Worm (Caenorhabditis elegans) whole organism, young adult: ENCODE results near the gene mspn-1.

ENCODE experiments used
- C17E4.6 ChIP-seq: fragments of 200-800 bp; sonication (Bioruptor generic); IDR thresholded peaks from 2 replicates; pipeline ENCODE4 v1.3.6; 2022; ENCODE audit warnings: missing genetic modification reagents, missing genetic modification characterization, missing compliant biosample characterization
- F33H1.4 ChIP-seq: fragments of 200-800 bp; sonication (Bioruptor generic); IDR thresholded peaks from 2 replicates; pipeline ENCODE4 v1.3.6; 2022; ENCODE audit warnings: missing genetic modification reagents, missing genetic modification characterization, missing compliant biosample characterization
- F37B4.10 ChIP-seq: fragments of 200-800 bp; sonication (Bioruptor generic); IDR thresholded peaks from 2 replicates; pipeline ENCODE4 v1.3.6; 2022; ENCODE audit warnings: missing genetic modification characterization, missing compliant biosample characterization
- Y53F4B.3 ChIP-seq: fragments of 200-800 bp; sonication (Bioruptor generic); IDR thresholded peaks from 2 replicates; pipeline ENCODE4 v1.3.6; 2022; ENCODE audit warnings: missing genetic modification reagents, missing genetic modification characterization, missing compliant biosample characterization
- Y95B8A.8 ChIP-seq: fragments of 200-800 bp; sonication (Bioruptor generic); IDR thresholded peaks from 2 replicates; pipeline ENCODE4 v1.3.6; 2022; ENCODE audit warnings: missing genetic modification reagents, missing genetic modification characterization, missing compliant biosample characterization
- aptf-3 ChIP-seq: fragments of 200-800 bp; sonication (Bioruptor generic); IDR thresholded peaks from 2 replicates; pipeline ENCODE4 v1.3.6; 2022; ENCODE audit warnings: missing genetic modification characterization, missing compliant biosample characterization
- athp-1 ChIP-seq: sonication (generic microtip); optimal IDR thresholded peaks from 2 replicates; lab custom pipeline; 2017; ENCODE audit warnings: mild to moderate bottlenecking, missing genetic modification characterization, missing compliant biosample characterization
- attf-3 ChIP-seq: fragments of 200-800 bp; sonication (Bioruptor generic); conservative IDR thresholded peaks from 2 replicates; pipeline ENCODE4 v1.3.6; 2022; ENCODE audit warnings: missing genetic modification reagents, missing genetic modification characterization, missing compliant biosample characterization
- attf-5 ChIP-seq: fragments of 200-800 bp; sonication (Bioruptor generic); optimal IDR thresholded peaks from 2 replicates; lab custom pipeline; 2018; ENCODE audit warnings: mild to moderate bottlenecking, missing genetic modification characterization, missing compliant biosample characterization
- cebp-1 ChIP-seq, 2 experiments: fragments of 200-800 bp in 1 of 2; sonication (Bioruptor generic) in 1 of 2; sonication (generic microtip) in 1 of 2; IDR thresholded peaks in 1 of 2; optimal IDR thresholded peaks in 1 of 2; 2 replicates each; pipeline versions ENCODE4 v1.3.6 to Lab custom; 2017 to 2022; ENCODE audit warnings: missing compliant biosample characterization in 2 of 2, missing genetic modification characterization in 2 of 2, mild to moderate bottlenecking in 1 of 2, missing genetic modification reagents in 1 of 2, moderate library complexity in 1 of 2
- ceh-100 ChIP-seq: fragments of 200-800 bp; sonication (Bioruptor generic); IDR thresholded peaks from 2 replicates; pipeline ENCODE4 v1.3.6; 2022; ENCODE audit warnings: missing genetic modification reagents, missing genetic modification characterization, missing compliant biosample characterization
- ceh-58 ChIP-seq: fragments of 200-800 bp; sonication (Bioruptor generic); IDR thresholded peaks from 2 replicates; pipeline ENCODE4 v1.3.6; 2022; ENCODE audit warnings: missing genetic modification characterization, missing compliant biosample characterization
- chd-7 ChIP-seq: sonication (generic microtip); optimal IDR thresholded peaks from 2 replicates; lab custom pipeline; 2016; ENCODE audit warnings: mild to moderate bottlenecking, missing genetic modification characterization, moderate library complexity, missing compliant biosample characterization
- dox-1 ChIP-seq: fragments of 200-800 bp; sonication (Bioruptor generic); IDR thresholded peaks from 2 replicates; pipeline ENCODE4 v1.3.6; 2022; ENCODE audit warnings: missing genetic modification reagents, missing genetic modification characterization, missing compliant biosample characterization
- efl-1 ChIP-seq: fragments of 150-350 bp; optimal IDR thresholded peaks from 2 replicates; lab custom pipeline; 2014; ENCODE audit warnings: missing biosample characterization, missing genetic modification reagents, missing genetic modification characterization
- hmg-1.2 ChIP-seq: fragments of 200-800 bp; sonication (Bioruptor generic); IDR thresholded peaks from 2 replicates; pipeline ENCODE4 v1.3.6; 2022; ENCODE audit warnings: missing genetic modification reagents, missing genetic modification characterization, missing compliant biosample characterization
- hrde-1 ChIP-seq: sonication (generic microtip); optimal IDR thresholded peaks from 2 replicates; lab custom pipeline; 2016; ENCODE audit warnings: missing genetic modification characterization, mild to moderate bottlenecking, missing compliant biosample characterization, moderate library complexity, missing genotype, missing genetic modification reagents, borderline replicate concordance
- let-607 ChIP-seq, 2 experiments: fragments of 200-800 bp in 1 of 2; sonication (Bioruptor generic) in 1 of 2; sonication (generic microtip) in 1 of 2; optimal IDR thresholded peaks; 2 replicates each; lab custom pipeline; 2016 to 2018; ENCODE audit warnings: mild to moderate bottlenecking in 2 of 2, missing compliant biosample characterization in 2 of 2, missing genetic modification characterization in 2 of 2, moderate library complexity in 2 of 2, missing genotype in 1 of 2
- nfyb-1 ChIP-seq: fragments of 200-800 bp; sonication (Bioruptor generic); IDR thresholded peaks from 2 replicates; pipeline ENCODE4 v1.3.6; 2022; ENCODE audit warnings: missing genetic modification reagents, missing genetic modification characterization, missing compliant biosample characterization
- nhr-27 ChIP-seq: fragments of 200-800 bp; sonication (Bioruptor generic); optimal IDR thresholded peaks from 2 replicates; lab custom pipeline; 2018; ENCODE audit warnings: mild to moderate bottlenecking, missing genetic modification characterization, moderate library complexity, missing compliant biosample characterization
- nhr-80 ChIP-seq: sonication (generic microtip); optimal IDR thresholded peaks from 2 replicates; lab custom pipeline; 2016; ENCODE audit warnings: missing genetic modification characterization, missing compliant biosample characterization
- rpc-1 ChIP-seq, 2 experiments: fragments of 150-350 bp in 1 of 2; sonication (generic microtip) in 1 of 2; optimal IDR thresholded peaks; 2 replicates each; lab custom pipeline; 2014 to 2018; ENCODE audit warnings: missing biosample characterization in 1 of 2, missing genetic modification characterization in 1 of 2, missing genetic modification reagents in 1 of 2, missing genotype in 1 of 2
- sea-2 ChIP-seq: fragments of 200-800 bp; sonication (Bioruptor generic); IDR thresholded peaks from 2 replicates; pipeline ENCODE4 v1.3.6; 2022; ENCODE audit warnings: missing genetic modification characterization, missing compliant biosample characterization
- snpc-4 ChIP-seq, 5 experiments: fragments of 150-350 bp in 1 of 5; sonication (generic microtip) in 4 of 5; optimal IDR thresholded peaks; 2 replicates each; lab custom pipeline; 2014 to 2018; ENCODE audit warnings: missing genetic modification characterization in 5 of 5, missing biosample characterization in 3 of 5, antibody characterized with exemption in 2 of 5, mild to moderate bottlenecking in 2 of 5, missing compliant biosample characterization in 2 of 5, missing genotype in 2 of 5, moderate library complexity in 2 of 5, missing genetic modification reagents in 1 of 5
- tbp1 ChIP-seq: fragments of 200-800 bp; sonication (Bioruptor generic); optimal IDR thresholded peaks from 2 replicates; lab custom pipeline; 2018; ENCODE audit warnings: mild to moderate bottlenecking, missing genetic modification characterization, missing compliant biosample characterization
- tlf-1 ChIP-seq: fragments of 200-800 bp; sonication (Bioruptor generic); optimal IDR thresholded peaks from 2 replicates; lab custom pipeline; 2018; ENCODE audit warnings: mild to moderate bottlenecking, missing genetic modification characterization, missing compliant biosample characterization
- zfh-2 ChIP-seq: fragments of 200-800 bp; sonication (Bioruptor generic); conservative IDR thresholded peaks from 2 replicates; pipeline ENCODE4 v1.3.6; 2022; ENCODE audit warnings: missing genetic modification reagents, missing genetic modification characterization, missing compliant biosample characterization
- zim-3 ChIP-seq: sonication (generic microtip); optimal IDR thresholded peaks from 2 replicates; lab custom pipeline; 2017; ENCODE audit warnings: mild to moderate bottlenecking, missing genetic modification characterization, moderate library complexity, missing compliant biosample characterization
- ztf-28 ChIP-seq: fragments of 200-800 bp; sonication (Bioruptor generic); IDR thresholded peaks from 2 replicates; pipeline ENCODE4 v1.3.6; 2022; ENCODE audit warnings: missing genetic modification reagents, missing genetic modification characterization, missing compliant biosample characterization

Gene mspn-1

DNA sequence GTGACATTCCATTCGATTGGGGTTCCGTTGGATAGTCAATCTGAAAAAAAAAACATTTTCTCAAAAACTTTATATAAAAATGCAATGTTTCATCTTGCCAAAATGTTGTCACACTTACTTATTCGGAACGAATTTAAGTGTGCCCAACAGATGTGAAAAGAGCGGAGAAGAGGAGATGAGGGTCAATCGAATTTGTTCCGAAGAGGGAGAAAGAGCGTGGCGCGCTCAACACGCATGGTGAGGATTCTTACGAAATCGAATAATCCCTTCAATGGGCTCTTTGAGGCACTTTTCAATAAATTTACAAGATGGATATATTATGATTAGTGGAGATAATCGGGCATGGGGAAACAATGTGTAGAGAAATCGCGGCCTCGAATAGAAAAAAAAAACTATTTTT is 7.0 kb upstream of the mspn-1 start:
- TF ChIP-seq chd-7 (no peak), cebp-1 (GFP tag; IDR thresholded peaks at IDR 0.05; lab: Robert Waterston, UW) (no peak), cebp-1 (tag; optimal IDR thresholded peaks at IDR 0.05; lab: Kevin White, UChicago) (peak; percentile 52), ztf-28 (GFP tag; lab: Robert Waterston, UW) (no peak)

DNA sequence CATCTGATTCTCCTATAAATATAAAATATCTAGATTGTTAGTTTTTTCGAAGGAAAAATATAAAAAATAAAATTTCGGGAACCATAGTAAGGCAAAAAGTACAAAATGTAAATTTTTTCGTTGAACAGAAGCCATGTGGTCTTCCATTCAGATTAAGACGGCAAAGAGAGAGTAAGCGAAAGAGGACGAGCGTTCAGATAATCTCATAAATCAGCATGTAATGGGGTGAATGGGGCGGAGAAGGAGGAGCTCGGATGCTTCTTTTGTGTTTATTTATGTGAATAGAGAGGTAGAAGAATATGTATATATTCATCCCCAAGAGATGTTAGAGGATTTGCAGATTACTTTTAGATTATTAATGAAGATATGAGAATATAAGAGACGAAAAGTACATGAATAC is 3.4 kb upstream of the mspn-1 start, which contains the start of gene pxf-1:
pxf-1 (minus strand) TSS at position 14 of the 400 bp plus-strand sequence.
- TF ChIP-seq C17E4.6 (GFP tag; lab: Robert Waterston, UW) (no peak), ceh-58 (GFP tag; lab: Robert Waterston, UW) (no peak), athp-1 (tag; lab: Kevin White, UChicago) (no peak), ceh-100 (GFP tag; lab: Robert Waterston, UW) (no peak), tlf-1 (GFP tag; lab: Kevin White, UChicago) (no peak), nfyb-1 (GFP tag; lab: Robert Waterston, UW) (no peak), sea-2 (GFP tag; lab: Robert Waterston, UW) (no peak), hrde-1 (tag; lab: Kevin White, UChicago) (no peak), Y53F4B.3 (GFP tag; lab: Robert Waterston, UW) (no peak), tbp1 (GFP tag; lab: Kevin White, UChicago) (no peak), snpc-4 (GFP tag; optimal IDR thresholded peaks at IDR 0.05; lab: Kevin White, UChicago) (no peak), snpc-4 (tag; optimal IDR thresholded peaks at IDR 0.05; lab: Kevin White, UChicago) (no peak), cebp-1 (GFP tag; IDR thresholded peaks at IDR 0.05; lab: Robert Waterston, UW) (no peak), cebp-1 (tag; optimal IDR thresholded peaks at IDR 0.05; lab: Kevin White, UChicago) (no peak), chd-7 (no peak), Y95B8A.8 (GFP tag; lab: Robert Waterston, UW) (no peak), zim-3 (no peak), rpc-1 (optimal IDR thresholded peaks at IDR 0.05; lab: Kevin White, UChicago) (no peak), rpc-1 (tag; optimal IDR thresholded peaks at IDR 0.05; lab: Kevin White, UChicago) (no peak), aptf-3 (GFP tag; lab: Robert Waterston, UW) (no peak), let-607 (tag; optimal IDR thresholded peaks at IDR 0.05; lab: Kevin White, UChicago) (no peak)

DNA sequence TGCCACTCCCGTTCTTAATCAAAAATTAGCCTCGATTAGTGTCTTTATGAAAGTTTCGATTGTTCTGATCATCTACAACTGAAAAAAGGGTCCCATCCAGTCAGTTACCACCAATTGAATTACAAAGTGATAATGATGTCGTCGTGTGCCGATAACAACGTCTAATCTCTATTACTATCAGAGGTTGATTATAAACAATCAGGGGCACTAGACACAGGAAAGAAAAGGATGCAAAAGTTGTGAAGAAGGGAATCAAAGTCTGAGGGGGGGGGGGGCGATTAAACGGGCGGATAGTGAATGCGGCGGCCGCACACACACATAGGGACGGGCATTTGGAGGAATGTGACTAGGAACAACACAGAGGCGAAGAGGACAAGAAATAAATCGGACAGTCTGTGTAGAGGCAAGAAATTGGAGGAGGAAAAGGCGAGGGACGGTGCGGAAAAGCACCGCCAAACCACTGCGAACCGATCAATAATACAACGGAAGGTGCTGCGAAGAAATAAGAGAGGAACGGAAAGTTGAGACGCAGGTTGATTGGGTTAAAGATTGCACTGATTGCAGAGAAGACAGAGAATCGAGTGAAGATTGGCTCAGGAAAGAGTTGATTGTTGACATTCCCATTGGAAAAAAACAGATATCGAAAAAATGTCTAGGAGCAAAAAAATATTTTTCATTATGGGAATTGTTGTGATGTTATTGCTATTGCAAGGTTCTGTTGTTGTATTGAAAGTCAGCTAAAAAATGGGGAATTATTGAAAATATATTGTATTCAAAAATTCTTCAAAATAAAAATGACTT is 2.6 kb upstream of the mspn-1 start:
- TF ChIP-seq hmg-1.2 (GFP tag; lab: Robert Waterston, UW) = peak; percentile 10; the same call in 1 of the 2 replicates
- TF ChIP-seq F33H1.4 (GFP tag; lab: Robert Waterston, UW) = 0 out of 2 replicates have a peak, but pooled peaks have one; percentile 5
- TF ChIP-seq attf-3 (GFP tag; lab: Robert Waterston, UW) = 0 out of 2 replicates have a peak, but pooled peaks have one; percentile 13
- TF ChIP-seq F37B4.10 = 0 out of 2 replicates have a peak, but pooled peaks have one; percentile 20
- peak; percentile 42 for TF ChIP-seq attf-5 (GFP tag; lab: Kevin White, UChicago)
- no peak for TF ChIP-seq nhr-27 (tag; lab: Kevin White, UChicago)
- peak; percentile 87 for TF ChIP-seq zfh-2
- no peak for TF ChIP-seq efl-1 (GFP tag; lab: Kevin White, UChicago)
- TF ChIP-seq nfyb-1 (GFP tag; lab: Robert Waterston, UW) = peak; percentile 54; the same call in 1 of the 2 replicates
- peak; percentile 10 for TF ChIP-seq nhr-80 (tag; lab: Kevin White, UChicago)
- TF ChIP-seq C17E4.6 (GFP tag; lab: Robert Waterston, UW) = no peak
- 0 out of 2 replicates have a peak, but pooled peaks have one; percentile 15 for TF ChIP-seq dox-1 (GFP tag; lab: Robert Waterston, UW)
- TF ChIP-seq cebp-1 (GFP tag; IDR thresholded peaks at IDR 0.05; lab: Robert Waterston, UW) = peak; percentile 20; the same call in 1 of the 2 replicates
- TF ChIP-seq cebp-1 (tag; optimal IDR thresholded peaks at IDR 0.05; lab: Kevin White, UChicago) = peak; percentile 33
